Worm (Caenorhabditis elegans) whole organism, L4/young adult: ENCODE data around the gene flp-24.

Experiments used
- W03F9.2 ChIP-seq: fragments of 150-350 bp; optimal IDR thresholded peaks from 2 replicates; lab custom pipeline; 2014; ENCODE audit warnings: missing biosample characterization, missing genetic modification characterization
- dao-5 ChIP-seq: sonication (generic microtip); optimal IDR thresholded peaks from 2 replicates; lab custom pipeline; 2016; ENCODE audit warnings: missing genotype, missing genetic modification characterization, moderate library complexity, missing compliant biosample characterization

- no peak for TF ChIP-seq dao-5
- TF ChIP-seq W03F9.2 (tag; lab: Kevin White, UChicago): no peak
These were observed 49.5 kb upstream of the flp-24 start for ce11 chrIII:675413-675812.
